Fruit fly (Drosophila melanogaster) whole organism, embryonic: Measurements from ENCODE around the gene CG17752.

Experiments
- Ada2b ChIP-seq: fragments of 200-800 bp; sonication (Bioruptor generic); IDR thresholded peaks from 2 replicates; pipeline ENCODE4 v1.3.6; 2022; ENCODE audit warnings: missing biosample characterization, missing genetic modification characterization
- Aef1 ChIP-seq: fragments of 200-800 bp; sonication (Bioruptor generic); IDR thresholded peaks from 3 replicates; pipeline ENCODE4 v1.3.6; 2022; ENCODE audit warnings: missing biosample characterization, missing genetic modification characterization
- CG1024 ChIP-seq: fragments of 200-800 bp; sonication (Bioruptor generic); IDR thresholded peaks from 2 replicates; pipeline ENCODE4 v1.3.6; 2022; ENCODE audit warnings: missing biosample characterization, missing genetic modification characterization
- CG11695 ChIP-seq: fragments of 200-800 bp; sonication (Bioruptor generic); IDR thresholded peaks from 3 replicates; pipeline ENCODE4 v1.3.6; 2022; ENCODE audit warnings: missing biosample characterization, missing genetic modification characterization
- CG12769 ChIP-seq: fragments of 200-800 bp; sonication (Bioruptor generic); optimal IDR thresholded peaks from 2 replicates; lab custom pipeline; 2019; ENCODE audit warnings: missing biosample characterization, mild to moderate bottlenecking, missing genetic modification characterization, moderate library complexity
- CG13894 ChIP-seq: fragments of 200-800 bp; sonication (Bioruptor generic); optimal IDR thresholded peaks from 3 replicates; lab custom pipeline; 2018; ENCODE audit warnings: missing biosample characterization, mild to moderate bottlenecking, missing genetic modification characterization, moderate library complexity
- CG15011 ChIP-seq: fragments of 200-800 bp; sonication (Bioruptor generic); optimal IDR thresholded peaks from 3 replicates; lab custom pipeline; 2018; ENCODE audit warnings: missing biosample characterization, mild to moderate bottlenecking, missing genetic modification characterization
- CG2889 ChIP-seq: fragments of 200-800 bp; sonication (Bioruptor generic); IDR thresholded peaks from 3 replicates; pipeline ENCODE4 v1.3.6; 2022; ENCODE audit warnings: missing biosample characterization, missing genetic modification characterization
- CG3281 ChIP-seq: fragments of 200-800 bp; sonication (Bioruptor generic); optimal IDR thresholded peaks from 3 replicates; lab custom pipeline; 2017; ENCODE audit warnings: missing biosample characterization, mild to moderate bottlenecking, missing genetic modification characterization
- CG5180 ChIP-seq: fragments of 200-800 bp; sonication (Bioruptor generic); optimal IDR thresholded peaks from 3 replicates; lab custom pipeline; 2017; ENCODE audit warnings: missing biosample characterization, missing genetic modification characterization, mild to moderate bottlenecking, moderate library complexity, missing genetic modification reagents
- CG5245 ChIP-seq: fragments of 200-800 bp; sonication (Bioruptor generic); optimal IDR thresholded peaks from 3 replicates; lab custom pipeline; 2016; ENCODE audit warnings: missing biosample characterization, missing genetic modification characterization
- CG5953 ChIP-seq: fragments of 200-800 bp; sonication (Bioruptor generic); IDR thresholded peaks from 2 replicates; pipeline ENCODE4 v1.3.6; 2022; ENCODE audit warnings: missing biosample characterization, missing genetic modification characterization
- CG6689 ChIP-seq: fragments of 200-800 bp; sonication (Bioruptor generic); IDR thresholded peaks from 2 replicates; pipeline ENCODE4 v1.3.6; 2022; ENCODE audit warnings: missing biosample characterization, missing genetic modification characterization
- CG6854 ChIP-seq: fragments of 200-800 bp; sonication (Bioruptor generic); optimal IDR thresholded peaks from 3 replicates; lab custom pipeline; 2017; ENCODE audit warnings: missing biosample characterization, mild to moderate bottlenecking, missing genetic modification characterization
- CG7556 ChIP-seq: fragments of 200-800 bp; sonication (Bioruptor generic); optimal IDR thresholded peaks from 2 replicates; lab custom pipeline; 2017; ENCODE audit warnings: missing biosample characterization, mild to moderate bottlenecking, missing genetic modification characterization
- CG7987 ChIP-seq: fragments of 200-800 bp; sonication (Bioruptor generic); optimal IDR thresholded peaks from 2 replicates; lab custom pipeline; 2018; ENCODE audit warnings: missing biosample characterization, mild to moderate bottlenecking, missing genetic modification characterization, moderate library complexity
- CG9609 ChIP-seq: fragments of 200-800 bp; sonication (Bioruptor generic); optimal IDR thresholded peaks from 3 replicates; lab custom pipeline; 2016; ENCODE audit warnings: missing biosample characterization, missing genetic modification characterization
- CG9727 ChIP-seq: fragments of 200-800 bp; sonication (Bioruptor generic); optimal IDR thresholded peaks from 3 replicates; lab custom pipeline; 2017; ENCODE audit warnings: missing biosample characterization, mild to moderate bottlenecking, missing genetic modification characterization
- CG9817 ChIP-seq: fragments of 200-800 bp; sonication (Bioruptor generic); optimal IDR thresholded peaks from 2 replicates; lab custom pipeline; 2018; ENCODE audit warnings: missing biosample characterization, mild to moderate bottlenecking, missing genetic modification characterization, moderate library complexity
- D19A ChIP-seq: fragments of 200-800 bp; optimal IDR thresholded peaks from 3 replicates; lab custom pipeline; 2019; ENCODE audit warnings: missing biosample characterization, mild to moderate bottlenecking, missing genetic modification characterization, moderate library complexity
- Deaf1 ChIP-seq: fragments of 200-800 bp; optimal IDR thresholded peaks from 3 replicates; lab custom pipeline; 2019; ENCODE audit warnings: missing biosample characterization, mild to moderate bottlenecking, missing genetic modification characterization, moderate library complexity
- Dek ChIP-seq: fragments of 200-800 bp; sonication (Bioruptor generic); optimal IDR thresholded peaks from 3 replicates; lab custom pipeline; 2019; ENCODE audit warnings: missing biosample characterization, mild to moderate bottlenecking, missing genetic modification characterization, moderate library complexity
- Doc2 ChIP-seq: fragments of 200-800 bp; sonication (Bioruptor generic); IDR thresholded peaks from 2 replicates; pipeline ENCODE4 v1.3.6; 2022; ENCODE audit warnings: missing biosample characterization, missing genetic modification characterization
- Fer2 ChIP-seq: fragments of 200-800 bp; sonication (Bioruptor generic); optimal IDR thresholded peaks from 2 replicates; lab custom pipeline; 2018; ENCODE audit warnings: missing biosample characterization, mild to moderate bottlenecking, missing genetic modification characterization, moderate library complexity
- HLH54F ChIP-seq: fragments of 200-800 bp; sonication (Bioruptor generic); optimal IDR thresholded peaks from 3 replicates; lab custom pipeline; 2016; ENCODE audit warnings: missing biosample characterization, missing genetic modification characterization
- Hr3 ChIP-seq: fragments of 200-800 bp; sonication (Bioruptor generic); optimal IDR thresholded peaks from 3 replicates; lab custom pipeline; 2016; ENCODE audit warnings: missing biosample characterization, missing genetic modification characterization
- Hr78 ChIP-seq, 2 experiments: fragments of 200-800 bp in 1 of 2; fragments of >200 bp in 1 of 2; sonication (Bioruptor generic) in 1 of 2; optimal IDR thresholded peaks; 2 replicates each; lab custom pipeline; 2017 to 2019; ENCODE audit warnings: missing biosample characterization in 2 of 2, missing genetic modification characterization in 2 of 2, mild to moderate bottlenecking in 1 of 2, moderate library complexity in 1 of 2
- Neu2 ChIP-seq: fragments of 200-800 bp; sonication (Bioruptor generic); optimal IDR thresholded peaks from 3 replicates; lab custom pipeline; 2016; ENCODE audit warnings: missing biosample characterization, missing genetic modification characterization, borderline replicate concordance
- Rfx ChIP-seq: fragments of 200-800 bp; sonication (Bioruptor generic); IDR thresholded peaks from 2 replicates; pipeline ENCODE4 v1.3.6; 2022; ENCODE audit warnings: missing biosample characterization, missing genetic modification characterization
- Rx ChIP-seq: fragments of 200-800 bp; sonication (Bioruptor generic); IDR thresholded peaks from 2 replicates; pipeline ENCODE4 v1.3.6; 2022; ENCODE audit warnings: missing biosample characterization, missing genetic modification characterization
- Stat92E ChIP-seq, 3 experiments: fragments of >200 bp in 2 of 3; fragments of 200-800 bp in 1 of 3; sonication (Bioruptor generic) in 1 of 3; optimal IDR thresholded peaks; 2 replicates each; lab custom pipeline; 2017 to 2019; ENCODE audit warnings: missing biosample characterization in 3 of 3, missing genetic modification characterization in 3 of 3, mild to moderate bottlenecking in 1 of 3, moderate library complexity in 1 of 3
- caup ChIP-seq: fragments of 200-800 bp; sonication (Bioruptor generic); optimal IDR thresholded peaks from 3 replicates; lab custom pipeline; 2017; ENCODE audit warnings: missing biosample characterization, mild to moderate bottlenecking, missing genetic modification characterization, moderate library complexity; ENCODE audit not compliant: severe bottlenecking
- dan ChIP-seq: fragments of 200-800 bp; sonication (Bioruptor generic); IDR thresholded peaks from 2 replicates; pipeline ENCODE4 v1.3.6; 2022; ENCODE audit warnings: missing biosample characterization, missing genetic modification characterization
- dpn ChIP-seq, 2 experiments: fragments of 200-800 bp; sonication (Bioruptor generic); optimal IDR thresholded peaks; 3 replicates each; lab custom pipeline; 2016; ENCODE audit warnings: missing biosample characterization in 2 of 2, missing genetic modification characterization in 2 of 2
- fd64A ChIP-seq: fragments of 200-800 bp; sonication (Bioruptor generic); optimal IDR thresholded peaks from 3 replicates; lab custom pipeline; 2018; ENCODE audit warnings: missing biosample characterization, mild to moderate bottlenecking, missing genetic modification characterization
- fru ChIP-seq: fragments of >200 bp; optimal IDR thresholded peaks from 2 replicates; lab custom pipeline; 2017
- gcm2 ChIP-seq: fragments of 200-800 bp; sonication (Bioruptor generic); optimal IDR thresholded peaks from 2 replicates; lab custom pipeline; 2016; ENCODE audit warnings: missing biosample characterization, missing genetic modification characterization
- gem ChIP-seq: fragments of 200-800 bp; sonication (Bioruptor generic); optimal IDR thresholded peaks from 2 replicates; lab custom pipeline; 2019; ENCODE audit warnings: missing biosample characterization, mild to moderate bottlenecking, missing genetic modification characterization, moderate library complexity
- h ChIP-seq: fragments of >200 bp; optimal IDR thresholded peaks from 2 replicates; lab custom pipeline; 2017
- her ChIP-seq: fragments of 200-800 bp; sonication (Bioruptor generic); optimal IDR thresholded peaks from 2 replicates; lab custom pipeline; 2016; ENCODE audit warnings: missing biosample characterization, missing genetic modification characterization
- mirr ChIP-seq: fragments of 200-800 bp; sonication (Bioruptor generic); optimal IDR thresholded peaks from 3 replicates; lab custom pipeline; 2018; ENCODE audit warnings: missing biosample characterization, mild to moderate bottlenecking, missing genetic modification characterization
- nmo ChIP-seq: fragments of 200-800 bp; sonication (Bioruptor generic); optimal IDR thresholded peaks from 2 replicates; lab custom pipeline; 2018; ENCODE audit warnings: missing biosample characterization, mild to moderate bottlenecking, missing genetic modification characterization, moderate library complexity
- onecut ChIP-seq: fragments of 200-800 bp; sonication (Bioruptor generic); IDR thresholded peaks from 2 replicates; pipeline ENCODE4 v1.3.6; 2022; ENCODE audit warnings: missing biosample characterization, missing genetic modification characterization
- pita ChIP-seq: fragments of 200-800 bp; sonication (Bioruptor generic); optimal IDR thresholded peaks from 2 replicates; lab custom pipeline; 2017; ENCODE audit warnings: missing biosample characterization, mild to moderate bottlenecking, missing genetic modification characterization
- prd ChIP-seq, 3 experiments: fragments of >200 bp in 2 of 3; fragments of 200-800 bp in 1 of 3; sonication (Bioruptor generic) in 1 of 3; optimal IDR thresholded peaks in 2 of 3; IDR thresholded peaks in 1 of 3; 2 replicates in 2 of 3; 3 replicates in 1 of 3; pipeline versions ENCODE4 v1.3.6 to Lab custom; 2017 to 2022; ENCODE audit warnings: missing biosample characterization in 1 of 3, missing genetic modification characterization in 1 of 3
- pzg ChIP-seq: fragments of 200-800 bp; sonication (Bioruptor generic); optimal IDR thresholded peaks from 3 replicates; lab custom pipeline; 2018; ENCODE audit warnings: missing biosample characterization, mild to moderate bottlenecking, missing genetic modification characterization, moderate library complexity
- sd ChIP-seq: fragments of 200-800 bp; sonication (Bioruptor generic); optimal IDR thresholded peaks from 3 replicates; lab custom pipeline; 2018; ENCODE audit warnings: missing biosample characterization, mild to moderate bottlenecking, missing genetic modification characterization, moderate library complexity
- sens ChIP-seq: fragments of 200-800 bp; sonication (Bioruptor generic); peaks from one replicate; lab custom pipeline; 2016; ENCODE audit warnings: missing biosample characterization, missing genetic modification characterization
- seq ChIP-seq: fragments of 200-800 bp; sonication (Bioruptor generic); IDR thresholded peaks from 2 replicates; pipeline ENCODE4 v1.3.6; 2022; ENCODE audit warnings: missing biosample characterization, missing genetic modification characterization
- slp2 ChIP-seq: fragments of 200-800 bp; sonication (Bioruptor generic); optimal IDR thresholded peaks from 2 replicates; lab custom pipeline; 2016; ENCODE audit warnings: missing biosample characterization, missing genetic modification characterization
- zf30C ChIP-seq: fragments of 200-800 bp; sonication (Bioruptor generic); optimal IDR thresholded peaks from 3 replicates; lab custom pipeline; 2018; ENCODE audit warnings: missing biosample characterization, mild to moderate bottlenecking, missing genetic modification characterization

Gene CG17752

dm6 chr3R:19612908-19613431, 2.9 kb downstream of the CG17752 start, which contains the start of gene CG16727 (continued):
- no peak for TF ChIP-seq Stat92E (GFP tag; optimal IDR thresholded peaks at IDR 0.05; lab: Kevin White, UChicago)
- no peak for TF ChIP-seq pzg (GFP tag; lab: Kevin White, UChicago)
- peak; percentile 4 for TF ChIP-seq CG12769 (tag; lab: Kevin White, UChicago)
- TF ChIP-seq CG15011: peak; percentile 12
- TF ChIP-seq CG9727: no peak
- TF ChIP-seq gem (tag; lab: Kevin White, UChicago): peak; percentile 28
- no peak for TF ChIP-seq CG2889
- TF ChIP-seq CG6854 (GFP tag; lab: Kevin White, UChicago): peak; percentile 36
- TF ChIP-seq CG5245 (GFP tag; lab: Kevin White, UChicago): no peak
- TF ChIP-seq fru (lab: Kevin White, UChicago): no peak
- 0 out of 2 replicates have a peak, but pooled peaks have one; percentile 12 for TF ChIP-seq Rfx (GFP tag; lab: Robert Waterston, UW)
- no peak for TF ChIP-seq gcm2 (GFP tag; lab: Kevin White, UChicago)
- no peak for TF ChIP-seq h (lab: Kevin White, UChicago)
- no peak for TF ChIP-seq CG5953 (GFP tag; lab: Robert Waterston, UW)
- TF ChIP-seq Neu2 (GFP tag; lab: Kevin White, UChicago): no peak
- TF ChIP-seq CG6689 (GFP tag; lab: Robert Waterston, UW): no peak
- no peak for TF ChIP-seq D19A (tag; lab: Kevin White, UChicago)
- no peak for TF ChIP-seq Fer2 (tag; lab: Kevin White, UChicago)
- no peak for TF ChIP-seq CG9817 (tag; lab: Kevin White, UChicago)
- TF ChIP-seq pita (GFP tag; lab: Kevin White, UChicago): no peak
- TF ChIP-seq CG11695: no peak
- TF ChIP-seq her (GFP tag; lab: Kevin White, UChicago): no peak
- no peak for TF ChIP-seq Ada2b (GFP tag; lab: Robert Waterston, UW)
- TF ChIP-seq dpn (GFP tag; optimal IDR thresholded peaks at IDR 0.05; lab: Kevin White, UChicago): no peak
- no peak for TF ChIP-seq zf30C (GFP tag; lab: Kevin White, UChicago)
- TF ChIP-seq slp2 (GFP tag; lab: Kevin White, UChicago): no peak
- no peak for TF ChIP-seq CG9609 (GFP tag; lab: Kevin White, UChicago)
- TF ChIP-seq Hr3: no peak
- no peak for TF ChIP-seq Doc2 (GFP tag; lab: Robert Waterston, UW)
- TF ChIP-seq CG7556: no peak
- TF ChIP-seq onecut (GFP tag; lab: Robert Waterston, UW): no peak
- TF ChIP-seq dan: no peak
- TF ChIP-seq Aef1: no peak
- no peak for TF ChIP-seq Hr78 (GFP tag; optimal IDR thresholded peaks at IDR 0.05; lab: Kevin White, UChicago)
- peak; percentile 33 for TF ChIP-seq CG5180
- no peak for TF ChIP-seq prd (optimal IDR thresholded peaks at IDR 0.05; lab: Kevin White, UChicago)
- no peak for TF ChIP-seq prd (GFP tag; IDR thresholded peaks at IDR 0.05; lab: Robert Waterston, UW)
- no peak for TF ChIP-seq HLH54F (GFP tag; lab: Kevin White, UChicago)
- no peak for TF ChIP-seq fd64A (GFP tag; lab: Kevin White, UChicago)
- TF ChIP-seq nmo (GFP tag; lab: Kevin White, UChicago): no peak
- TF ChIP-seq Dek: no peak
- TF ChIP-seq Rx (GFP tag; lab: Robert Waterston, UW): no peak

- TF ChIP-seq Deaf1 (tag; lab: Kevin White, UChicago) (peak; percentile 28), mirr (GFP tag; lab: Kevin White, UChicago) (peak; percentile 82), Rfx (GFP tag; lab: Robert Waterston, UW) (peak; percentile 23; the same call in 1 of the 2 replicates), CG9727 (peak; percentile 3), CG3281 (GFP tag; lab: Kevin White, UChicago) (peak; percentile 8), sens (peak; percentile 19), seq (GFP tag; lab: Robert Waterston, UW) (0 out of 2 replicates have a peak, but pooled peaks have one; percentile 26), CG12769 (tag; lab: Kevin White, UChicago) (peak; percentile 47), CG7987 (peak; percentile 29), sd (tag; lab: Kevin White, UChicago) (peak; percentile 86), caup (GFP tag; lab: Kevin White, UChicago) (no peak), CG1024 (GFP tag; lab: Robert Waterston, UW) (no peak), CG13894 (peak; percentile 50)
These were observed 9.9 kb downstream of the CG17752 start for dm6 chr3R:19619908-19620307.
